Worm (Caenorhabditis elegans): ENCODE results near the gene C12D5.3.

DNA sequence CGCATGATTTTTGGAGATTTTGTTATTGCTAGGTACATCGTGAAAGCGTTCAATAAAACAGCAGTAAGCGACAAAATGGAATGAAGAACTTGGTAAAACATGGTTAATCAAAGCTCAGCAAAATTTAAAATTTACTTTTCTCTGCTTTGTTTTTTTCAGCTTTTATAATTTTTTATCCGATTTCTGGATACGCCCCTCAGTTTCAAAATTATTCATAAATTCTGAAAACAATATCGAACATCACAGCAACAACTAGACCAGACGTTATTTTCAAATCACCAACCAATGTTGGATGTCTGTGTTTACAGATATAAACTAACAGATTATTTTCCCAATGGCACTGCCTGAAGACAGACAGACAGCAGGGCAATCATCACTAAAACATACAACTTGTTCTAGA, 41.3 kb upstream of the C12D5.3 start, which contains the start of gene srd-31:
- TF ChIP-seq mep-1 (tag; optimal IDR thresholded peaks at IDR 0.05) (no peak), lin-39 (tag; optimal IDR thresholded peaks at IDR 0.05) (no peak)
